Worm (Caenorhabditis elegans): ENCODE measurements around the gene tsp-20.

Gene tsp-20

DNA sequence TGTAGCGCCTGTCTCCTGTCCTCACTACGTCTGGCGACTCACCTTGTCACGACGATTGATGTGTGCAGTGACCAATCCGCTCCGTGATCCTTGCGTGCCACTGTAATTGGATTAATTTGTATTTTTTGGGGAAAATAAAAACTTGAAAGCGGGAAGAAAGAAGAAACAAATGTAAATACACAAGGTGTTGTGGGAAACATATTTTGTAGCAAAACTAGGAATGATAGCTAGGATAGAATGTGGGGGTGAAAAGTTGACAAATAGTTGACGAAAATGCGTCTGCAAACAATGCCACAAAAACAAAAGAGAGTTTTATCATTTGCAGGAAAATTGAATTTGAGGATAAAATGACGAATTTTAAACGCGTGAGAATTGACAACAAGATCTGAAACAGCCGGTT is 23.1 kb upstream of the tsp-20 start, which contains the start of gene B0198.3:
Gene B0198.3 (minus strand): TSS at position 101 of the 400 bp plus-strand sequence.
- no peak for TF ChIP-seq ceh-83 (GFP tag; optimal IDR thresholded peaks at IDR 0.05)
- no peak for TF ChIP-seq blmp-1 (tag; optimal IDR thresholded peaks at IDR 0.05)
- no peak for TF ChIP-seq lin-13 (tag; optimal IDR thresholded peaks at IDR 0.05)
- TF ChIP-seq unc-120 (tag; optimal IDR thresholded peaks at IDR 0.05; ENCODE audit: poor library complexity, severe bottlenecking) = no peak
- no peak for TF ChIP-seq ham-2 (GFP tag; optimal IDR thresholded peaks at IDR 0.05)
- no peak for TF ChIP-seq unc-39 (tag; optimal IDR thresholded peaks at IDR 0.05)
- no peak for TF ChIP-seq drap-1 (GFP tag; optimal IDR thresholded peaks at IDR 0.05)

DNA sequence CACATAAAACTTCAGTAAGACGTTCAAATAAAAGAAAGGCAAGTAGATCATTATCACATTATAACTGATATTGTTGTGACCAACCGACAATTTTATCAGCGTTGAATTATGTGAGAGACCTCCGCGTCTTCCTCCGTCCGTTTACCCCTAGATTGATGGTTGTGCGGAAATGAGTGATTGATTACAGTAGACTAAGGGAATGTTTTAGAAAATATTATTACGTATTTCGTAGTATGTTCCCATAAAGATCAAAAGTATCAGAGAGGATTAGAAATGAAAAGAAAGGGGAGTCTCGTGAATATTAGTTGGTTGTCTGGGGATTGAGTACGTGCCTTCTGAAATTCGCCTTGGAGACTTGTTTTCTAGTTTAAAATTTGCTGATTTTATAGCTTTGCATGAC is 4.9 kb upstream of the tsp-20 start:
- TF ChIP-seq unc-39 (tag; optimal IDR thresholded peaks at IDR 0.05) (no peak), nhr-12 (tag; optimal IDR thresholded peaks at IDR 0.05) (no peak), lin-13 (tag; optimal IDR thresholded peaks at IDR 0.05) (no peak), unc-62 (GFP tag; optimal IDR thresholded peaks at IDR 0.05) (peak; percentile 29), nhr-237 (tag; optimal IDR thresholded peaks at IDR 0.05) (no peak), hlh-1 (tag; optimal IDR thresholded peaks at IDR 0.05) (no peak), unc-120 (tag; optimal IDR thresholded peaks at IDR 0.05; ENCODE audit: poor library complexity, severe bottlenecking) (no peak)

DNA sequence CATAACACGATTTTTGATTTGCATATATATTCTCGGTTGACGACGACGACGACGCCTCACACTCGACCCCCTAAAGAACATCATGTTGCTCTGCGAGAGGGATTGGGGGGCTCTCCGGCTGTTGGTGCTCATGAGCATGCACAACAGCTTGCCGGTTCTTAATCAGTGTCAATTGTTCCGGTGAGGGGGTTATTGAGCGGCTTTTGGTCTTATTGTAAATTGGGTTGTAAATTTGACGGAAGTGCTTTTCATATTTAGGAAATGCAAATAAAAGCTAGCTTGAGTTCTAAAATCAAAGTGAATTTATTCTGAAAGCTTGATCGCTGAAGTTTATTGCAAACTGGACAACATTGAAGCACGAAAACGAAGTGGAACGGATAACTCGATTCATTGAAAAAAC is 4.1 kb upstream of the tsp-20 start:
- TF ChIP-seq elt-3 (tag; optimal IDR thresholded peaks at IDR 0.05) = no peak
- TF ChIP-seq ces-1 (GFP tag; optimal IDR thresholded peaks at IDR 0.05) = peak; percentile 59

DNA sequence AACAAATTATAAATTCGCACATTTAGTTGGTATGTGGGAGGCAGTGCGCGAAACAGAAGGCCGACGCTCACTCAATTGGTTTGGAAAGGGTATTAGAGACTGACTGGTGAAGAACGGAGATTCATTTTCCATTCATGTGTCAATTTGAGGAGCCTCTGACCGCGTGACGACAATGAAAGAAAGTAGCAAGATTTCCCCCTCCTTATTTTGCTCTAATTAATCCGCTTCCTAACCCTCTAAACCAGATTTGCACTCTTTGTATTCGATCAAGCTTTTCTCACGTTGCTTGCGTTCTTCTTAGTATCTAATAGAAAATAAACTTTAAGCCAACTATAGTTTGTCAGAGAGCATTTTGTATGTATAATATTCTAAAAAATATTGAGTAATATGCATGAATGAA is 2.3 kb upstream of the tsp-20 start:
- TF ChIP-seq hlh-1 (tag; optimal IDR thresholded peaks at IDR 0.05) (no peak), ces-1 (GFP tag; optimal IDR thresholded peaks at IDR 0.05) (peak; percentile 88)

DNA sequence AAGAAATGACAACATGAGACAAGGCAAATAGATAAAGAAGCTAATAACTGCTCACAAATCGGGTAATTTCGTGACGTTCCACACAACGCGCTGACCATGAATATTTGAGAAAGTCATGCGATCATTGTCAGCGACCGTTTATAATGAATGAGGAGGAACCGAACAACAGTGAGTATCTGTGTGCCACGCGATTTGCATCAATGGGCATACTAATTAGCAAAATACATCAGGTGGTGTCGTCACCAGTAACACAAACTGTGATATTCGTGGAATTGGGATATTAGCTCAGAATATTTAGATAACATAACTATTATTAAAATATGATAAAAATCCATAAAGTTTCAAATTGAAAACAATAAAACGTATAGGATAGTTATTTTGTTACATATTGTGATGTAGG is 824 bp upstream of the tsp-20 start:
- no peak for TF ChIP-seq ceh-43 (GFP tag; optimal IDR thresholded peaks at IDR 0.05)
- TF ChIP-seq elt-1 (tag; optimal IDR thresholded peaks at IDR 0.05; ENCODE audit: borderline replicate concordance, insufficient read depth) = no peak

DNA sequence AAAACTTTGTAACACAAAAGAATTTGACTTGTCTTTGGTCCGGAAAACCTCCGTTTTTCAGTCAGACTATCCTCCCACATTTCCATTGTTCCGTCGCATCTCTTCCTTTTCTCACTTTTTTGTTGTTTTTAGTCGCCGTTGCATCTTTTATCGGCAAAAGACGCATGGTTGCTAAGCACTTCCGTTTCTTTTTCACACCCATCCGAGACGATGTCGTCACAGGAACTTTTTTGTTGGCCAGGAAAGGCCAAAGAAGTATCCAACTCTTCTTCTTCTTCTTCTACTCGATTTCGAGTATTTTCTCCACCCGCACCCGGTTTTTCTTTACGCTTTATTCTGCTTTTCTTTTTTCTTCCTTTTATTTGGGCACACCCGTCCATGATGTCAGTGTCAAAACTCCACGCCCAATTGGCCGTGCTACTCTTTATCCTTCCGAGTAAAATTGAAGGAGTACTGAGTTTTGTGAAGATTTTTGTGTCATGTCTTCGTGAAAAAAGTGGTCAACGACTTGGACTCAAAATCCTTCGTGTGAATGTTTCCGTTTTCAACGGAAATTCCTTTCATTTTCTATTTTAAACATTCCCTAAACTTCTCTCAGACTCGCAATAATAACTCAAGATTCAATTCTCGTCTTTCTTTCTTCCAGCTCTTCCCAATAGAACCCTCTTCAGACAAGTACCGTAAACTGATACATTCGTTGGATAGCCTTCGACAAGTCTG is 8.6 kb downstream of the tsp-20 start, which contains the start of gene B0198.2:
Gene B0198.2 (plus strand): TSS at position 670 of the 720 bp plus-strand sequence.
- TF ChIP-seq unc-39 (tag; optimal IDR thresholded peaks at IDR 0.05) (no peak), mls-2 (tag; optimal IDR thresholded peaks at IDR 0.05) (no peak), ceh-43 (GFP tag; optimal IDR thresholded peaks at IDR 0.05) (no peak), bed-3 (GFP tag; optimal IDR thresholded peaks at IDR 0.05) (no peak), unc-120 (tag; optimal IDR thresholded peaks at IDR 0.05; ENCODE audit: poor library complexity, severe bottlenecking) (no peak), tbx-8 (GFP tag; optimal IDR thresholded peaks at IDR 0.05) (no peak), ztf-11 (tag; optimal IDR thresholded peaks at IDR 0.05) (no peak), nhr-28 (tag; optimal IDR thresholded peaks at IDR 0.05) (no peak), nhr-2 (tag; optimal IDR thresholded peaks at IDR 0.05) (no peak), flh-1 (GFP tag; optimal IDR thresholded peaks at IDR 0.05) (no peak), sem-2 (GFP tag; optimal IDR thresholded peaks at IDR 0.05) (no peak), elt-1 (tag; optimal IDR thresholded peaks at IDR 0.05; ENCODE audit: borderline replicate concordance, insufficient read depth) (no peak), snpc-4 (tag; optimal IDR thresholded peaks at IDR 0.05) (no peak), mab-5 (tag; optimal IDR thresholded peaks at IDR 0.05) (no peak), hlh-1 (tag; optimal IDR thresholded peaks at IDR 0.05) (no peak)

DNA sequence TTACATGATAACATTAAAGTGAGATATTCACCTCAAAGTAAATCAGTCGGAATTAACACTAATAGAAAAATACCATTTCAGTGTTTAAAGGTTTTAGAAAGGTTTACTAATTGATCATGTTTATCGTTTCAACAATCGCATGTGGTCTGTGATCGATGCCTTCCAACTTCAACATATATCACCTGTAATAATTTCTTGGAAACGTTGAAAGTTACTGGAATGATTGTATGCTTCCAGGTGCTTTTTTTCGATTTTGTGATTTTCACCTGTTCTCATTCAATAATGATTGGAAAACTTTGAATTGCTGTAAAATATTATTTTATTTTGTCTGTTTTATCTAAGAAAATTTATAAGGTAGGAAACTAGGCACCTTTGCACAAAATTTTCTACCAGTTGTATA is 11.3 kb downstream of the tsp-20 start:
- TF ChIP-seq nhr-28 (tag; optimal IDR thresholded peaks at IDR 0.05) (no peak), nhr-12 (tag; optimal IDR thresholded peaks at IDR 0.05) (no peak), ceh-83 (GFP tag; optimal IDR thresholded peaks at IDR 0.05) (no peak), ham-2 (GFP tag; optimal IDR thresholded peaks at IDR 0.05) (no peak), ceh-39 (tag; optimal IDR thresholded peaks at IDR 0.05) (no peak), flh-1 (GFP tag; optimal IDR thresholded peaks at IDR 0.05) (no peak), nhr-76 (tag; optimal IDR thresholded peaks at IDR 0.05) (no peak), drap-1 (GFP tag; optimal IDR thresholded peaks at IDR 0.05) (no peak), blmp-1 (tag; optimal IDR thresholded peaks at IDR 0.05) (no peak), hlh-1 (tag; optimal IDR thresholded peaks at IDR 0.05) (no peak), bed-3 (GFP tag; optimal IDR thresholded peaks at IDR 0.05) (no peak), zip-8 (tag; optimal IDR thresholded peaks at IDR 0.05) (no peak), pha-4 (tag; optimal IDR thresholded peaks at IDR 0.05) (no peak), unc-120 (tag; optimal IDR thresholded peaks at IDR 0.05; ENCODE audit: poor library complexity, severe bottlenecking) (no peak), nhr-2 (tag; optimal IDR thresholded peaks at IDR 0.05) (no peak), ztf-11 (tag; optimal IDR thresholded peaks at IDR 0.05) (no peak), lsy-2 (tag; optimal IDR thresholded peaks at IDR 0.05) (no peak), nhr-237 (tag; optimal IDR thresholded peaks at IDR 0.05) (no peak), sptf-1 (tag; optimal IDR thresholded peaks at IDR 0.05) (no peak), cnd-1 (tag; optimal IDR thresholded peaks at IDR 0.05) (no peak)
